Worm (Caenorhabditis elegans) whole organism, L1 larva: Measurements from ENCODE around the gene ptp-3.

Experiments used
- ces-1 ChIP-seq: fragments of 150-350 bp; optimal IDR thresholded peaks from 2 replicates; lab custom pipeline; 2014; ENCODE audit warnings: missing biosample characterization, missing genetic modification reagents, missing genetic modification characterization
- dpl-1 ChIP-seq, 3 experiments: fragments of 150-350 bp in 2 of 3; sonication (generic microtip) in 1 of 3; optimal IDR thresholded peaks; 2 replicates each; lab custom pipeline; 2014 to 2017; ENCODE audit warnings: missing biosample characterization in 3 of 3, missing genetic modification characterization in 3 of 3, missing genetic modification reagents in 3 of 3
- jun-1 ChIP-seq: fragments of 150-350 bp; optimal IDR thresholded peaks from 2 replicates; lab custom pipeline; 2014; ENCODE audit warnings: missing biosample characterization, missing genetic modification reagents, missing genetic modification characterization
- lin-13 ChIP-seq: fragments of 150-350 bp; optimal IDR thresholded peaks from 2 replicates; lab custom pipeline; 2014; ENCODE audit warnings: missing biosample characterization, missing genetic modification reagents, missing genetic modification characterization
- mdl-1 ChIP-seq, 2 experiments: fragments of 150-350 bp; optimal IDR thresholded peaks; 2 replicates each; lab custom pipeline; 2014 to 2017; ENCODE audit warnings: missing biosample characterization in 2 of 2, missing genetic modification characterization in 2 of 2, inconsistent platforms in 1 of 2
- snpc-4 ChIP-seq: fragments of 150-350 bp; optimal IDR thresholded peaks from 2 replicates; lab custom pipeline; 2014; ENCODE audit warnings: missing biosample characterization, missing genetic modification characterization
- unc-130 ChIP-seq: fragments of 150-350 bp; optimal IDR thresholded peaks from 2 replicates; lab custom pipeline; 2017; ENCODE audit warnings: missing biosample characterization, missing genetic modification characterization, inconsistent platforms
- unc-62 ChIP-seq: fragments of 150-350 bp; optimal IDR thresholded peaks from 2 replicates; lab custom pipeline; 2014; ENCODE audit warnings: missing biosample characterization, missing genetic modification reagents, missing genetic modification characterization
- ztf-11 ChIP-seq, 2 experiments: sonication (generic microtip); optimal IDR thresholded peaks; 2 replicates each; lab custom pipeline; 2016 to 2017; ENCODE audit warnings: missing genetic modification characterization in 2 of 2, missing biosample characterization in 1 of 2, missing compliant biosample characterization in 1 of 2

- no peak for TF ChIP-seq jun-1 (tag; lab: Kevin White, UChicago)
- peak in 1 of 2 experiments; percentile 61 for TF ChIP-seq ztf-11 (tag; optimal IDR thresholded peaks at IDR 0.05; lab: Kevin White, UChicago)
- no peak for TF ChIP-seq unc-130 (tag; lab: Kevin White, UChicago)
- TF ChIP-seq mdl-1 (tag; optimal IDR thresholded peaks at IDR 0.05; lab: Kevin White, UChicago), result no peak
- TF ChIP-seq snpc-4 (tag; lab: Kevin White, UChicago), result no peak
- TF ChIP-seq unc-62 (GFP tag; lab: Kevin White, UChicago), result no peak
- no peak for TF ChIP-seq lin-13 (GFP tag; lab: Kevin White, UChicago)
- TF ChIP-seq ces-1, result no peak
- TF ChIP-seq dpl-1 (GFP tag; optimal IDR thresholded peaks at IDR 0.05; lab: Kevin White, UChicago), result peak; percentile 66 to 82 (median 69)
Observed at ce11 chrII:10925804-10926570, 49.4 kb upstream of the ptp-3 start, which contains the start of gene metr-1.
